Fruit fly (Drosophila melanogaster) S2 (cell line): ENCODE measurements around the gene RpL17.

Source experiments
- CG8478 ChIP-seq: fragments of >200 bp; optimal IDR thresholded peaks from 2 replicates; lab custom pipeline; 2018
- CTCF ChIP-seq, 2 experiments: fragments of >200 bp; optimal IDR thresholded peaks; 2 replicates each; lab custom pipeline; 2018

dm6 chrX:6777394-6777793, 33.4 kb upstream of the RpL17 start:
- no peak for TF ChIP-seq CG8478 (lab: Kevin White, UChicago)
- TF ChIP-seq CTCF (optimal IDR thresholded peaks at IDR 0.05; lab: Kevin White, UChicago) = no peak
